Worm (Caenorhabditis elegans) whole organism, L1 larva: Measurements from ENCODE around the gene Y71H2AM.1.

Experiments
- C34B4.2 ChIP-seq: sonication (generic microtip); optimal IDR thresholded peaks from 2 replicates; lab custom pipeline; 2017; ENCODE audit warnings: mild to moderate bottlenecking, missing genetic modification characterization, missing compliant biosample characterization
- Y116A8C.19 ChIP-seq: sonication (generic microtip); optimal IDR thresholded peaks from 2 replicates; lab custom pipeline; 2016; ENCODE audit warnings: missing compliant biosample characterization, missing genetic modification characterization, borderline replicate concordance
- aly-2 ChIP-seq: fragments of 150-350 bp; optimal IDR thresholded peaks from 2 replicates; lab custom pipeline; 2014; ENCODE audit warnings: missing biosample characterization, missing genetic modification characterization
- ceh-8 ChIP-seq: fragments of 200-800 bp; sonication (Bioruptor generic); optimal IDR thresholded peaks from 2 replicates; lab custom pipeline; 2018; ENCODE audit warnings: mild to moderate bottlenecking, missing genetic modification characterization, moderate library complexity, missing compliant biosample characterization
- ceh-82 ChIP-seq, 3 experiments: fragments of 150-350 bp in 1 of 3; sonication (generic microtip) in 2 of 3; optimal IDR thresholded peaks; 2 replicates each; lab custom pipeline; 2014 to 2017; ENCODE audit warnings: missing biosample characterization in 3 of 3, missing genetic modification characterization in 3 of 3
- ces-1 ChIP-seq: fragments of 150-350 bp; optimal IDR thresholded peaks from 2 replicates; lab custom pipeline; 2014; ENCODE audit warnings: missing biosample characterization, missing genetic modification reagents, missing genetic modification characterization
- dpl-1 ChIP-seq, 3 experiments: fragments of 150-350 bp in 2 of 3; sonication (generic microtip) in 1 of 3; optimal IDR thresholded peaks; 2 replicates each; lab custom pipeline; 2014 to 2017; ENCODE audit warnings: missing biosample characterization in 3 of 3, missing genetic modification characterization in 3 of 3, missing genetic modification reagents in 3 of 3
- efl-3 ChIP-seq: fragments of 200-800 bp; sonication (Bioruptor generic); optimal IDR thresholded peaks from 2 replicates; lab custom pipeline; 2018; ENCODE audit warnings: mild to moderate bottlenecking, missing genetic modification characterization, missing compliant biosample characterization
- elt-3 ChIP-seq, 6 experiments: fragments of 150-350 bp in 1 of 6; sonication (generic microtip); optimal IDR thresholded peaks; 2 replicates each; lab custom pipeline; 2017 to 2018; ENCODE audit warnings: missing biosample characterization in 6 of 6, missing genetic modification characterization in 6 of 6, inconsistent platforms in 1 of 6
- fkh-10 ChIP-seq: sonication (generic microtip); optimal IDR thresholded peaks from 2 replicates; lab custom pipeline; 2017; ENCODE audit warnings: missing biosample characterization, missing genetic modification reagents, missing genetic modification characterization
- grh-1 ChIP-seq: fragments of 200-800 bp; sonication (Bioruptor generic); IDR thresholded peaks from 2 replicates; pipeline ENCODE4 v1.3.6; 2022; ENCODE audit warnings: missing genetic modification reagents, missing genetic modification characterization, missing compliant biosample characterization
- hlh-17 ChIP-seq: fragments of 200-800 bp; sonication (Bioruptor generic); optimal IDR thresholded peaks from 2 replicates; lab custom pipeline; 2018; ENCODE audit warnings: missing genetic modification characterization, mild to moderate bottlenecking, missing compliant biosample characterization, moderate library complexity, borderline replicate concordance
- lin-13 ChIP-seq: fragments of 150-350 bp; optimal IDR thresholded peaks from 2 replicates; lab custom pipeline; 2014; ENCODE audit warnings: missing biosample characterization, missing genetic modification reagents, missing genetic modification characterization
- lin-15B ChIP-seq: fragments of 150-350 bp; sonication (generic microtip); optimal IDR thresholded peaks from 3 replicates; lab custom pipeline; 2014; ENCODE audit warnings: missing biosample characterization, missing genetic modification characterization
- lin-35 ChIP-seq, 2 experiments: fragments of 150-350 bp; optimal IDR thresholded peaks; 2 replicates each; lab custom pipeline; 2014; ENCODE audit warnings: missing biosample characterization in 2 of 2, missing genetic modification characterization in 2 of 2, missing genetic modification reagents in 2 of 2
- lir-3 ChIP-seq: sonication (generic microtip); optimal IDR thresholded peaks from 2 replicates; lab custom pipeline; 2016; ENCODE audit warnings: mild to moderate bottlenecking, missing genetic modification characterization, moderate library complexity, missing compliant biosample characterization; ENCODE audit not compliant: poor library complexity
- mep-1 ChIP-seq: fragments of 150-350 bp; optimal IDR thresholded peaks from 2 replicates; lab custom pipeline; 2014; ENCODE audit warnings: missing biosample characterization, missing genetic modification characterization
- nhr-12 ChIP-seq: sonication (generic microtip); optimal IDR thresholded peaks from 2 replicates; lab custom pipeline; 2017; ENCODE audit warnings: missing biosample characterization, missing genetic modification characterization
- nhr-237 ChIP-seq: fragments of 150-350 bp; optimal IDR thresholded peaks from 2 replicates; lab custom pipeline; 2014; ENCODE audit warnings: missing biosample characterization, missing genetic modification characterization
- nhr-47 ChIP-seq: sonication (generic microtip); optimal IDR thresholded peaks from 2 replicates; lab custom pipeline; 2016; ENCODE audit warnings: mild to moderate bottlenecking, missing genetic modification characterization, moderate library complexity, missing compliant biosample characterization
- nhr-90 ChIP-seq: sonication (generic microtip); optimal IDR thresholded peaks from 2 replicates; lab custom pipeline; 2016; ENCODE audit warnings: mild to moderate bottlenecking, missing genetic modification characterization, missing compliant biosample characterization; ENCODE audit not compliant: poor library complexity
- pax-3 ChIP-seq: fragments of 200-800 bp; sonication (Bioruptor generic); optimal IDR thresholded peaks from 2 replicates; lab custom pipeline; 2018; ENCODE audit warnings: mild to moderate bottlenecking, missing genetic modification characterization, moderate library complexity, missing compliant biosample characterization
- skn-1 ChIP-seq: fragments of 150-350 bp; optimal IDR thresholded peaks from 2 replicates; lab custom pipeline; 2014; ENCODE audit warnings: missing biosample characterization, missing genetic modification characterization
- snpc-4 ChIP-seq: fragments of 150-350 bp; optimal IDR thresholded peaks from 2 replicates; lab custom pipeline; 2014; ENCODE audit warnings: missing biosample characterization, missing genetic modification characterization
- unc-130 ChIP-seq: fragments of 150-350 bp; optimal IDR thresholded peaks from 2 replicates; lab custom pipeline; 2017; ENCODE audit warnings: missing biosample characterization, missing genetic modification characterization, inconsistent platforms
- unc-30 ChIP-seq: sonication (generic microtip); optimal IDR thresholded peaks from 2 replicates; lab custom pipeline; 2017; ENCODE audit warnings: missing biosample characterization, missing genetic modification characterization
- unc-86 ChIP-seq: sonication (generic microtip); optimal IDR thresholded peaks from 2 replicates; lab custom pipeline; 2016; ENCODE audit warnings: missing genetic modification characterization, missing compliant biosample characterization
- vab-15 ChIP-seq: sonication (generic microtip); optimal IDR thresholded peaks from 2 replicates; lab custom pipeline; 2017; ENCODE audit warnings: missing genotype, mild to moderate bottlenecking, missing genetic modification characterization, missing compliant biosample characterization
- xbp-1 ChIP-seq: sonication (generic microtip); optimal IDR thresholded peaks from 2 replicates; lab custom pipeline; 2016; ENCODE audit warnings: missing genetic modification characterization, missing compliant biosample characterization
- zip-4 ChIP-seq: fragments of 200-800 bp; sonication (Bioruptor generic); optimal IDR thresholded peaks from 2 replicates; lab custom pipeline; 2018; ENCODE audit warnings: mild to moderate bottlenecking, missing genetic modification characterization, moderate library complexity, missing compliant biosample characterization

Gene Y71H2AM.1

ce11 chrIII:2834998-2835397 lies 8.1 kb downstream of the Y71H2AM.1 start:
- TF ChIP-seq mep-1 (tag; lab: Kevin White, UChicago) = no peak
- TF ChIP-seq nhr-237 (tag; lab: Kevin White, UChicago) = no peak
- TF ChIP-seq pax-3 = no peak
- TF ChIP-seq xbp-1 = no peak
- TF ChIP-seq fkh-10 (GFP tag; lab: Kevin White, UChicago) = no peak
- no peak for TF ChIP-seq snpc-4 (tag; lab: Kevin White, UChicago)
- no peak for TF ChIP-seq grh-1 (GFP tag; lab: Robert Waterston, UW)
- TF ChIP-seq aly-2 (tag; lab: Kevin White, UChicago) = no peak
- no peak for TF ChIP-seq nhr-47
- TF ChIP-seq hlh-17 (GFP tag; lab: Kevin White, UChicago) = no peak
- TF ChIP-seq unc-130 (tag; lab: Kevin White, UChicago) = no peak
- no peak for TF ChIP-seq unc-86 (tag; lab: Kevin White, UChicago)
- TF ChIP-seq lin-15B (tag; lab: Kevin White, UChicago) = no peak
- TF ChIP-seq ceh-82 (tag; optimal IDR thresholded peaks at IDR 0.05; lab: Kevin White, UChicago) = no peak
- TF ChIP-seq unc-30 (tag; lab: Kevin White, UChicago) = no peak
- TF ChIP-seq efl-3 = no peak
- no peak for TF ChIP-seq lin-35 (GFP tag; optimal IDR thresholded peaks at IDR 0.05; lab: Kevin White, UChicago)
- TF ChIP-seq lin-13 (GFP tag; lab: Kevin White, UChicago) = no peak
- no peak for TF ChIP-seq Y116A8C.19 (tag; lab: Kevin White, UChicago)

- TF ChIP-seq nhr-90 (tag; lab: Kevin White, UChicago) (no peak), ceh-8 (GFP tag; lab: Kevin White, UChicago) (no peak), skn-1 (tag; lab: Kevin White, UChicago) (no peak), nhr-12 (tag; lab: Kevin White, UChicago) (no peak), grh-1 (GFP tag; lab: Robert Waterston, UW) (no peak), xbp-1 (no peak), ces-1 (GFP tag; lab: Kevin White, UChicago) (no peak), lin-35 (GFP tag; optimal IDR thresholded peaks at IDR 0.05; lab: Kevin White, UChicago) (no peak), Y116A8C.19 (tag; lab: Kevin White, UChicago) (no peak)
These were observed 9.5 kb downstream of the Y71H2AM.1 start, which contains the start of gene josd-1 for ce11 chrIII:2836339-2836738. josd-1 (plus strand) TSS chrIII:2836639.

- 0 out of 2 replicates have a peak, but pooled peaks have one; percentile 14 for TF ChIP-seq grh-1 (GFP tag; lab: Robert Waterston, UW)
These were observed 10.0 kb downstream of the Y71H2AM.1 start for ce11 chrIII:2836742-2837416.

ce11 chrIII:2840877-2841540 lies 14.1 kb downstream of the Y71H2AM.1 start, which contains the start of gene Y71H2AR.2:
Y71H2AR.2 (minus strand) TSS chrIII:2840927.
- TF ChIP-seq lir-3 (tag; lab: Kevin White, UChicago) (no peak), dpl-1 (GFP tag; optimal IDR thresholded peaks at IDR 0.05; lab: Kevin White, UChicago) (no peak), ceh-8 (GFP tag; lab: Kevin White, UChicago) (no peak), C34B4.2 (tag; lab: Kevin White, UChicago) (no peak), zip-4 (GFP tag; lab: Kevin White, UChicago) (no peak), fkh-10 (GFP tag; lab: Kevin White, UChicago) (no peak), unc-30 (tag; lab: Kevin White, UChicago) (no peak), elt-3 (tag; optimal IDR thresholded peaks at IDR 0.05; lab: Kevin White, UChicago) (no peak), vab-15 (no peak)
